Worm (Caenorhabditis elegans): Measurements from ENCODE around the gene B0554.1.

- TF ChIP-seq tab-1 (GFP tag; IDR thresholded peaks at IDR 0.05) = no peak
- no peak for TF ChIP-seq cog-1 (tag; optimal IDR thresholded peaks at IDR 0.05)
- TF ChIP-seq flt-1 (GFP tag; IDR thresholded peaks at IDR 0.05) = no peak
- no peak for TF ChIP-seq med-1 (GFP tag; optimal IDR thresholded peaks at IDR 0.05; ENCODE audit: insufficient read depth)
- TF ChIP-seq klf-2 (GFP tag; conservative IDR thresholded peaks at IDR 0.05) = no peak
- no peak for TF ChIP-seq ref-1 (GFP tag; conservative IDR thresholded peaks at IDR 0.05)
- no peak for TF ChIP-seq T22C8.4 (GFP tag; IDR thresholded peaks at IDR 0.05)
- TF ChIP-seq ztf-29 (GFP tag; IDR thresholded peaks at IDR 0.05) = no peak
These were observed 29.3 kb downstream of the B0554.1 start for ce11 chrV:467507-467906.
